Worm (Caenorhabditis elegans): Measurements from ENCODE around the gene sri-74.

DNA sequence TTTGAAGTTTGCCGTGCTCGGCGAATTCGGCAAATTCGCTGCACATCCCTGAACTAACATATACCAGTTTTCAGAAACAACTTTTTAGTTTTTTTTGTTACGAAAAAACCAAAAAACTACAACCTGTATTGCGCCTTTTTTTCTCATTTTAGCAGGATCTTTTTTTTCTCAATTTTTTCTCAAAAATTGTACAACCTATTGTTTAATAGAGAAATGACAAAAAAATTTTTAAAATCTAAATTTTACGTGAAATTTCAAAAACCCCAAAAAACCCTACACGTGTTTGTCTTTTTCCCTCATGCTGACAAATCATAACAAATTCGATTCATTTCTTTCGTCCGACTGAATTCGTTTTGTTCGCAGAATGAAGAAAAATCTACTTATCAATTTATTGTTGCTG lies 37.0 kb downstream of the sri-74 start, which contains the start of gene K02F6.3:
- TF ChIP-seq nhr-237 (tag; optimal IDR thresholded peaks at IDR 0.05) (no peak), egl-27 (tag; optimal IDR thresholded peaks at IDR 0.05) (no peak), nhr-21 (tag; optimal IDR thresholded peaks at IDR 0.05) (no peak), elt-1 (tag; optimal IDR thresholded peaks at IDR 0.05) (no peak), ztf-11 (tag; optimal IDR thresholded peaks at IDR 0.05) (no peak), unc-62 (GFP tag; optimal IDR thresholded peaks at IDR 0.05) (no peak)

Data from whole organism, L2 larva.